Worm (Caenorhabditis elegans) whole organism, L3 larva: Measurements from ENCODE around the gene vps-32.1.

Experiments used
- ZK546.5 ChIP-seq: sonication (generic microtip); optimal IDR thresholded peaks from 2 replicates; lab custom pipeline; 2017; ENCODE audit warnings: missing biosample characterization, missing genetic modification characterization
- aly-2 ChIP-seq: fragments of 150-350 bp; optimal IDR thresholded peaks from 2 replicates; lab custom pipeline; 2014; ENCODE audit warnings: missing biosample characterization, missing genetic modification characterization
- ama-1 ChIP-seq: fragments of 150-350 bp; optimal IDR thresholded peaks from 2 replicates; lab custom pipeline; 2018
- ceh-16 ChIP-seq: sonication (generic microtip); optimal IDR thresholded peaks from 2 replicates; lab custom pipeline; 2017; ENCODE audit warnings: missing biosample characterization, missing genetic modification characterization
- ceh-28 ChIP-seq: fragments of 150-350 bp; optimal IDR thresholded peaks from 2 replicates; lab custom pipeline; 2014; ENCODE audit warnings: missing biosample characterization, missing genetic modification reagents, missing genetic modification characterization
- ceh-82 ChIP-seq: fragments of 150-350 bp; optimal IDR thresholded peaks from 2 replicates; lab custom pipeline; 2014; ENCODE audit warnings: missing biosample characterization, missing genetic modification characterization
- ceh-9 ChIP-seq: sonication (generic microtip); optimal IDR thresholded peaks from 2 replicates; lab custom pipeline; 2018; ENCODE audit warnings: missing biosample characterization, missing genetic modification characterization
- egl-27 ChIP-seq: sonication (generic microtip); optimal IDR thresholded peaks from 4 replicates; lab custom pipeline; 2017; ENCODE audit warnings: missing biosample characterization, missing genetic modification reagents, missing genetic modification characterization
- egl-5 ChIP-seq: fragments of 150-350 bp; optimal IDR thresholded peaks from 2 replicates; lab custom pipeline; 2017; ENCODE audit warnings: missing biosample characterization, missing genetic modification reagents, missing genetic modification characterization, inconsistent platforms
- elt-1 ChIP-seq: fragments of 150-350 bp; optimal IDR thresholded peaks from 2 replicates; lab custom pipeline; 2014; ENCODE audit warnings: missing biosample characterization, missing genetic modification characterization
- elt-2 ChIP-seq: sonication (generic microtip); optimal IDR thresholded peaks from 2 replicates; lab custom pipeline; 2016; ENCODE audit warnings: missing genetic modification reagents, mild to moderate bottlenecking, missing genetic modification characterization, missing compliant biosample characterization
- elt-3 ChIP-seq, 3 experiments: fragments of 150-350 bp in 1 of 3; sonication (generic microtip) in 2 of 3; optimal IDR thresholded peaks; 2 replicates in 2 of 3; 4 replicates in 1 of 3; lab custom pipeline; 2014 to 2017; ENCODE audit warnings: missing biosample characterization in 3 of 3, missing genetic modification characterization in 3 of 3
- eor-1 ChIP-seq, 2 experiments: fragments of 150-350 bp; optimal IDR thresholded peaks; 2 replicates each; lab custom pipeline; 2014 to 2018; ENCODE audit warnings: missing biosample characterization in 2 of 2, missing genetic modification characterization in 2 of 2
- fkh-10 ChIP-seq: sonication (generic microtip); optimal IDR thresholded peaks from 2 replicates; lab custom pipeline; 2017; ENCODE audit warnings: missing biosample characterization, missing genetic modification reagents, missing genetic modification characterization
- fos-1 ChIP-seq: fragments of 150-350 bp; optimal IDR thresholded peaks from 2 replicates; lab custom pipeline; 2014; ENCODE audit warnings: missing biosample characterization, missing genetic modification characterization
- hmg-11 ChIP-seq: sonication (generic microtip); optimal IDR thresholded peaks from 2 replicates; lab custom pipeline; 2016; ENCODE audit warnings: missing genetic modification characterization, missing compliant biosample characterization
- jun-1 ChIP-seq: fragments of 150-350 bp; optimal IDR thresholded peaks from 2 replicates; lab custom pipeline; 2014; ENCODE audit warnings: missing biosample characterization, missing genetic modification reagents, missing genetic modification characterization
- lin-15B ChIP-seq: fragments of 150-350 bp; optimal IDR thresholded peaks from 2 replicates; lab custom pipeline; 2014; ENCODE audit warnings: missing biosample characterization, missing genetic modification characterization
- lin-39 ChIP-seq: fragments of 150-350 bp; optimal IDR thresholded peaks from 2 replicates; lab custom pipeline; 2018; ENCODE audit warnings: missing biosample characterization, missing genetic modification reagents, missing genetic modification characterization
- lsy-12 ChIP-seq: sonication (generic microtip); optimal IDR thresholded peaks from 2 replicates; lab custom pipeline; 2016; ENCODE audit warnings: mild to moderate bottlenecking, missing genetic modification characterization, missing compliant biosample characterization
- mdl-1 ChIP-seq: fragments of 150-350 bp; optimal IDR thresholded peaks from 2 replicates; lab custom pipeline; 2014; ENCODE audit warnings: missing biosample characterization, missing genetic modification characterization
- mml-1 ChIP-seq: fragments of 150-350 bp; sonication (generic microtip); optimal IDR thresholded peaks from 3 replicates; lab custom pipeline; 2014; ENCODE audit warnings: missing biosample characterization, missing genetic modification characterization
- nfya-1 ChIP-seq: sonication (generic microtip); optimal IDR thresholded peaks from 2 replicates; lab custom pipeline; 2017; ENCODE audit warnings: missing genetic modification characterization, mild to moderate bottlenecking, missing compliant biosample characterization, antibody characterized with exemption, moderate library complexity; ENCODE audit not compliant: insufficient read depth
- nhr-25 ChIP-seq: sonication (generic microtip); optimal IDR thresholded peaks from 2 replicates; lab custom pipeline; 2017; ENCODE audit warnings: missing biosample characterization, missing genetic modification characterization
- nhr-28 ChIP-seq: fragments of 150-350 bp; optimal IDR thresholded peaks from 2 replicates; lab custom pipeline; 2014; ENCODE audit warnings: missing biosample characterization, missing genetic modification characterization
- nhr-43 ChIP-seq: sonication (generic microtip); optimal IDR thresholded peaks from 2 replicates; lab custom pipeline; 2016; ENCODE audit warnings: mild to moderate bottlenecking, missing genetic modification characterization, missing compliant biosample characterization; ENCODE audit not compliant: poor library complexity, severe bottlenecking
- nhr-67 ChIP-seq: fragments of 150-350 bp; optimal IDR thresholded peaks from 2 replicates; lab custom pipeline; 2014; ENCODE audit warnings: missing biosample characterization, missing genetic modification characterization
- nhr-76 ChIP-seq: fragments of 150-350 bp; sonication (generic microtip); optimal IDR thresholded peaks from 5 replicates; lab custom pipeline; 2014; ENCODE audit warnings: missing biosample characterization, missing genetic modification characterization
- nhr-77 ChIP-seq: fragments of 150-350 bp; optimal IDR thresholded peaks from 2 replicates; lab custom pipeline; 2014; ENCODE audit warnings: missing biosample characterization, missing genetic modification characterization
- pqm-1 ChIP-seq: fragments of 150-350 bp; optimal IDR thresholded peaks from 2 replicates; lab custom pipeline; 2017; ENCODE audit warnings: missing biosample characterization, missing genetic modification characterization, inconsistent platforms
- sea-2 ChIP-seq: fragments of 150-350 bp; sonication (generic microtip); optimal IDR thresholded peaks from 4 replicates; lab custom pipeline; 2014; ENCODE audit warnings: missing biosample characterization, missing genetic modification reagents, missing genetic modification characterization
- skn-1 ChIP-seq: fragments of 150-350 bp; optimal IDR thresholded peaks from 2 replicates; lab custom pipeline; 2014; ENCODE audit warnings: missing biosample characterization, missing genetic modification characterization
- snpc-4 ChIP-seq: fragments of 150-350 bp; optimal IDR thresholded peaks from 2 replicates; lab custom pipeline; 2014; ENCODE audit warnings: missing biosample characterization, missing genetic modification characterization
- tbx-2 ChIP-seq: sonication (generic microtip); optimal IDR thresholded peaks from 2 replicates; lab custom pipeline; 2016; ENCODE audit warnings: mild to moderate bottlenecking, missing genetic modification characterization, missing compliant biosample characterization
- unc-39 ChIP-seq: sonication (generic microtip); optimal IDR thresholded peaks from 4 replicates; lab custom pipeline; 2017; ENCODE audit warnings: missing biosample characterization, missing genetic modification characterization
- unc-62 ChIP-seq: fragments of 150-350 bp; sonication (generic microtip); optimal IDR thresholded peaks from 4 replicates; lab custom pipeline; 2014; ENCODE audit warnings: missing biosample characterization, missing genetic modification reagents, missing genetic modification characterization
- zag-1 ChIP-seq: fragments of 150-350 bp; optimal IDR thresholded peaks from 2 replicates; lab custom pipeline; 2014; ENCODE audit warnings: missing biosample characterization, missing genetic modification characterization
- ztf-11 ChIP-seq: fragments of 150-350 bp; optimal IDR thresholded peaks from 2 replicates; lab custom pipeline; 2014; ENCODE audit warnings: missing biosample characterization, missing genetic modification characterization

The vps-32.1 gene

DNA sequence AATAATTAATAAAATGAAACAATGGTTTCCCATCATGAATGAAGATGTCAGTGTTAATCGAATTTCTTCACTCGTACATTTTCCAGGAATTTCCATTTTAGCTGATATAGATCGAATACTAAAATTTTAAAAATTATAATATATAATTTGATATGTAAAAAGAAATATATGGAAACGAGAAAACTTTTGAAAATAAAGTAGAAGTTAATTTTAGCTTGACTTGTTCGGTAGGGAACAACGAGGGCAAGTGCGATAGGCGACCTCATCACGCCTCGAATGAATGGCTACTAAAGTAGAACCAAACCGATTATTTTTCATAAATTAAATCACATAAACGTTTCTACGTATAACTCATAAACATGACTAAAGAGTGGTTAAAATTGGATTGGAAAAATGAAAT, 11.1 kb upstream of the vps-32.1 start, which contains the start of gene sra-31:
Gene sra-31, minus strand, starts transcription at position 101 of the 400 bp plus-strand sequence.
- TF ChIP-seq elt-3 (tag; optimal IDR thresholded peaks at IDR 0.05; lab: Kevin White, UChicago): no peak
- TF ChIP-seq snpc-4 (tag; lab: Kevin White, UChicago): no peak
- TF ChIP-seq nfya-1 (tag; lab: Kevin White, UChicago): no peak
- TF ChIP-seq ztf-11 (tag; lab: Kevin White, UChicago): no peak
- TF ChIP-seq ZK546.5 (tag; lab: Kevin White, UChicago): no peak
- no peak for TF ChIP-seq egl-27 (tag; lab: Kevin White, UChicago)
- no peak for TF ChIP-seq aly-2 (tag; lab: Kevin White, UChicago)
- no peak for TF ChIP-seq fos-1
- TF ChIP-seq lsy-12 (tag; lab: Kevin White, UChicago): no peak
- TF ChIP-seq ama-1 (lab: Kevin White, UChicago): no peak
- TF ChIP-seq elt-1: no peak
- TF ChIP-seq eor-1 (tag; optimal IDR thresholded peaks at IDR 0.05; lab: Kevin White, UChicago): no peak
- TF ChIP-seq mdl-1 (tag; lab: Kevin White, UChicago): no peak
- TF ChIP-seq nhr-43 (tag; lab: Kevin White, UChicago): no peak
- TF ChIP-seq jun-1 (tag; lab: Kevin White, UChicago): no peak
- TF ChIP-seq nhr-25 (tag; lab: Kevin White, UChicago): no peak
- TF ChIP-seq lin-39 (tag; lab: Kevin White, UChicago): no peak

DNA sequence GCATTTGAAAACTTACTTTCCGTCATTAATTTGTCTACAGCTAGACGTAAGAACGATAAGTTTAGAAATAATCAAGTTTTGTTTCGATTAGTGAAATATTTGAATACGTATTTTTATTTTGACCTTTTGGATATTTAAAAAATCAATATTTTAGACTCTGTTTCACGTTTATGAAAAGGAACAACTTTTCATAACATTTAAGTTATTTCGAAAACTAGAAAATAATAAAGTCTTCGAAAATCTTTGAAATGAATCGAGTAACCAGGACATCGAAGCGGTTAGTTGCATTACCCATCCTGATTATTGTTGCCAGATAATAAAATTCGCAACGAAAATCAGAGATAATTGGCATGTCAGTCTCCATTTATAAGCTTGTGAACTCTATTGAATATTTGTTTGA, 8.3 kb upstream of the vps-32.1 start, which contains the start of gene C56C10.6:
Gene C56C10.6, minus strand, starts transcription at position 101 of the 400 bp plus-strand sequence.
- TF ChIP-seq egl-5 (tag; lab: Kevin White, UChicago) (no peak), mdl-1 (tag; lab: Kevin White, UChicago) (no peak), lsy-12 (tag; lab: Kevin White, UChicago) (no peak), fkh-10 (no peak), hmg-11 (tag; lab: Kevin White, UChicago) (no peak), tbx-2 (tag; lab: Kevin White, UChicago) (no peak), nfya-1 (tag; lab: Kevin White, UChicago) (no peak), ama-1 (lab: Kevin White, UChicago) (no peak), ceh-9 (tag; lab: Kevin White, UChicago) (no peak)

DNA sequence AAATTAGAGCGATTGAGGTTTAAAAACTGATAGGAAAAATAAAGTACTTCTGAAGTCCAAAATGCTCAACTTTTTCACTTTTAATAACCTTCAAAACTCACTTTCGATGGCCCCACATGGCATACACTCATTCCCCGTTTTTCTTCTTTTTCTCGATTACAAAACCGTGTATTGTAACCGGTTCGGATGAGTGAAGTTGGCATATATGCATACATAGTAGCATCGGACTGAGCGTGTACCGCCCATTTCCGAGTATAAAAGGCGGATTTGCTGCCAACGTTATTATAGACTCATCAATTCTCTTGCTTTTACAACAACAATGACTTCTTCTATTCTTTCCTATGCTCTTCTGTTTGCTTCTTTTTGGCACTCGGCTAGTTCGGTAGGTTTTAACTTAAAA, 6.8 kb upstream of the vps-32.1 start, which contains the start of gene C56C10.4:
Gene C56C10.4, plus strand, starts transcription at position 301 of the 400 bp plus-strand sequence.
- no peak for TF ChIP-seq ceh-82 (tag; lab: Kevin White, UChicago)
- TF ChIP-seq pqm-1: no peak
- no peak for TF ChIP-seq unc-39
- TF ChIP-seq nhr-76 (tag; lab: Kevin White, UChicago): no peak
- TF ChIP-seq elt-2 (tag; lab: Kevin White, UChicago): no peak
- TF ChIP-seq lin-15B (tag; lab: Kevin White, UChicago): no peak
- no peak for TF ChIP-seq nhr-28 (tag; lab: Kevin White, UChicago)
- no peak for TF ChIP-seq ceh-28
- TF ChIP-seq ama-1 (lab: Kevin White, UChicago): no peak
- TF ChIP-seq nhr-67: no peak
- no peak for TF ChIP-seq unc-62 (GFP tag; lab: Kevin White, UChicago)
- no peak for TF ChIP-seq mml-1
- no peak for TF ChIP-seq nhr-43 (tag; lab: Kevin White, UChicago)
- TF ChIP-seq fkh-10: no peak
- TF ChIP-seq sea-2 (GFP tag; lab: Kevin White, UChicago): no peak
- no peak for TF ChIP-seq zag-1 (tag; lab: Kevin White, UChicago)
- TF ChIP-seq, all 47 proteins: peak for 0

DNA sequence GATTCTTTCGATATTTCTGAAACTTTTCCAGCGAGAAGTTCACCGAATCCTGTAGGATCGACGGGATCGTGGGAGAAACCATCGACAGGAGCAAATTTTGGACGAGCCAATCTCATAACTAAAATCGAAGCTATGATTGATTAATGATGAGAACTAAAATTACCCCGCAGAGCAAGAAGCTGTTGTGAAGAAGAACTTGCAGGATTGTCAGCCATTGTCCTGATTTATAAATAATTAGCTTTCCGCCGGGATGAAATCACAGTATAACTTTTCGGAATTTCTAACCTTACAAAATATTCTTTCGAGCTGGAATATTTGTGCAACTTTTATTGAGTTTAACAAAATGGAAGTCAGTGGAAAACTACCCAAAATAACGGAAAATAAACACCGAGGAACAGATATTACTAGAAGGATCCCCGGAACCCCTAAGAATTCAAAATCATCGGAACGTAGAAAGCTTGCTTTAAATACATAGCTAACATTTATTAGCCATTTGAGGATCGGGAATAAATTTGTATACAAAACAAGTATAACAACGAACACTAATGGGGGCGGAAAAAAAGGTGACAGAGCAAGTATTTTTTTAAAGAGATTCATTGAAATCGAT, 2.1 kb upstream of the vps-32.1 start, which contains the start of gene C56C10.7:
Gene C56C10.7, minus strand, starts transcription at position 312 of the 607 bp plus-strand sequence.
- TF ChIP-seq elt-2 (tag; lab: Kevin White, UChicago): peak; percentile 16
- TF ChIP-seq skn-1: no peak
- TF ChIP-seq aly-2 (tag; lab: Kevin White, UChicago): no peak
- TF ChIP-seq elt-3 (tag; optimal IDR thresholded peaks at IDR 0.05; lab: Kevin White, UChicago): no peak
- peak; percentile 58 for TF ChIP-seq nhr-77 (tag; lab: Kevin White, UChicago)
- TF ChIP-seq ZK546.5 (tag; lab: Kevin White, UChicago): no peak
- no peak for TF ChIP-seq unc-39
- TF ChIP-seq nhr-25 (tag; lab: Kevin White, UChicago): peak; percentile 26
- no peak for TF ChIP-seq ceh-16 (tag; lab: Kevin White, UChicago)
